Worm (Caenorhabditis elegans) whole organism, late embryonic: ENCODE measurements around the gene Y50E8A.2.
"Not testable (repeated sequence)": the region's sequence is repeated elsewhere in the genome, so short reads cannot be mapped to it uniquely, and the experiment has no call there.

ENCODE experiments used
- F13H6.1 ChIP-seq: sonication (generic microtip); optimal IDR thresholded peaks from 2 replicates; lab custom pipeline; 2016; ENCODE audit warnings: missing genetic modification characterization, missing compliant biosample characterization
- T23F11.4 ChIP-seq: fragments of 200-800 bp; sonication (Bioruptor generic); optimal IDR thresholded peaks from 2 replicates; lab custom pipeline; 2018; ENCODE audit warnings: mild to moderate bottlenecking, missing genetic modification characterization, missing compliant biosample characterization
- Y22D7AL.16 ChIP-seq: sonication (generic microtip); optimal IDR thresholded peaks from 2 replicates; lab custom pipeline; 2016; ENCODE audit warnings: missing genetic modification characterization, missing compliant biosample characterization
- ama-1 ChIP-seq: fragments of 150-350 bp; optimal IDR thresholded peaks from 2 replicates; lab custom pipeline; 2014
- ceh-2 ChIP-seq: sonication (generic microtip); optimal IDR thresholded peaks from 2 replicates; lab custom pipeline; 2016; ENCODE audit warnings: missing genotype, missing genetic modification characterization, missing compliant biosample characterization
- ceh-22 ChIP-seq: sonication (generic microtip); optimal IDR thresholded peaks from 2 replicates; lab custom pipeline; 2017; ENCODE audit warnings: missing biosample characterization, missing genetic modification characterization
- ceh-45 ChIP-seq: fragments of 200-800 bp; sonication (Bioruptor generic); IDR thresholded peaks from 2 replicates; pipeline ENCODE4 v1.3.6; 2022; ENCODE audit warnings: missing genetic modification reagents, missing genetic modification characterization, missing compliant biosample characterization
- ceh-6 ChIP-seq: fragments of 200-800 bp; sonication (Bioruptor generic); optimal IDR thresholded peaks from 2 replicates; lab custom pipeline; 2018; ENCODE audit warnings: mild to moderate bottlenecking, missing genetic modification characterization, missing compliant biosample characterization
- elt-2 ChIP-seq: sonication (generic microtip); optimal IDR thresholded peaks from 2 replicates; lab custom pipeline; 2016; ENCODE audit warnings: missing genetic modification reagents, missing genetic modification characterization, missing compliant biosample characterization
- elt-4 ChIP-seq: sonication (generic microtip); optimal IDR thresholded peaks from 2 replicates; lab custom pipeline; 2016; ENCODE audit warnings: missing genetic modification characterization, missing compliant biosample characterization
- ets-4 ChIP-seq: sonication (generic microtip); optimal IDR thresholded peaks from 2 replicates; lab custom pipeline; 2016; ENCODE audit warnings: missing genetic modification characterization, missing compliant biosample characterization
- eyg-1 ChIP-seq: sonication (generic microtip); optimal IDR thresholded peaks from 2 replicates; lab custom pipeline; 2016; ENCODE audit warnings: missing genotype, missing genetic modification characterization, missing compliant biosample characterization
- fkh-10 ChIP-seq: fragments of 150-350 bp; optimal IDR thresholded peaks from 2 replicates; lab custom pipeline; 2014; ENCODE audit warnings: missing biosample characterization, missing genetic modification reagents, missing genetic modification characterization
- hlh-15 ChIP-seq: sonication (generic microtip); optimal IDR thresholded peaks from 2 replicates; lab custom pipeline; 2016; ENCODE audit warnings: missing genetic modification characterization, missing compliant biosample characterization
- hlh-30 ChIP-seq: sonication (generic microtip); optimal IDR thresholded peaks from 2 replicates; lab custom pipeline; 2017; ENCODE audit warnings: antibody characterized with exemption, missing genetic modification characterization, missing compliant biosample characterization; ENCODE audit not compliant: insufficient read depth
- hlh-6 ChIP-seq: sonication (generic microtip); optimal IDR thresholded peaks from 2 replicates; lab custom pipeline; 2016; ENCODE audit warnings: missing genotype, missing genetic modification characterization, missing compliant biosample characterization
- hlh-8 ChIP-seq: sonication (generic microtip); optimal IDR thresholded peaks from 2 replicates; lab custom pipeline; 2016; ENCODE audit warnings: missing genotype, missing genetic modification characterization, missing compliant biosample characterization
- madf-2 ChIP-seq: sonication (generic microtip); optimal IDR thresholded peaks from 2 replicates; lab custom pipeline; 2017; ENCODE audit warnings: missing genetic modification characterization, missing compliant biosample characterization
- pag-3 ChIP-seq: sonication (generic microtip); optimal IDR thresholded peaks from 2 replicates; lab custom pipeline; 2016; ENCODE audit warnings: missing compliant biosample characterization, missing genetic modification characterization, borderline replicate concordance
- pat-9 ChIP-seq: fragments of 200-800 bp; sonication (Bioruptor generic); optimal IDR thresholded peaks from 2 replicates; lab custom pipeline; 2018; ENCODE audit warnings: mild to moderate bottlenecking, missing genetic modification characterization, moderate library complexity, missing compliant biosample characterization
- pha-2 ChIP-seq: sonication (generic microtip); optimal IDR thresholded peaks from 2 replicates; lab custom pipeline; 2017; ENCODE audit warnings: mild to moderate bottlenecking, missing genetic modification characterization, missing compliant biosample characterization
- ref-2 ChIP-seq: sonication (generic microtip); optimal IDR thresholded peaks from 2 replicates; lab custom pipeline; 2016; ENCODE audit warnings: missing genetic modification characterization, missing compliant biosample characterization
- rnt-1 ChIP-seq: sonication (generic microtip); optimal IDR thresholded peaks from 2 replicates; lab custom pipeline; 2016; ENCODE audit warnings: missing genetic modification characterization, missing compliant biosample characterization
- sox-2 ChIP-seq: fragments of 200-800 bp; sonication (Bioruptor generic); IDR thresholded peaks from 2 replicates; pipeline ENCODE4 v1.3.6; 2022; ENCODE audit warnings: missing genetic modification reagents, missing genetic modification characterization, missing compliant biosample characterization
- syd-9 ChIP-seq: sonication (generic microtip); optimal IDR thresholded peaks from 2 replicates; lab custom pipeline; 2016; ENCODE audit warnings: mild to moderate bottlenecking, missing genetic modification characterization, moderate library complexity, missing compliant biosample characterization
- unc-3 ChIP-seq, 2 experiments: fragments of 200-800 bp in 1 of 2; sonication (Bioruptor generic) in 1 of 2; sonication (generic microtip) in 1 of 2; conservative IDR thresholded peaks in 1 of 2; optimal IDR thresholded peaks in 1 of 2; 2 replicates each; pipeline versions ENCODE4 v1.3.6 to Lab custom; 2016 to 2022; ENCODE audit warnings: missing compliant biosample characterization in 2 of 2, missing genetic modification characterization in 2 of 2, missing genetic modification reagents in 1 of 2
- unc-42 ChIP-seq: sonication (generic microtip); optimal IDR thresholded peaks from 2 replicates; lab custom pipeline; 2016; ENCODE audit warnings: missing genotype, missing genetic modification characterization, missing compliant biosample characterization
- ztf-16 ChIP-seq: sonication (generic microtip); optimal IDR thresholded peaks from 2 replicates; lab custom pipeline; 2017; ENCODE audit warnings: missing genetic modification characterization, missing compliant biosample characterization

Gene Y50E8A.2

DNA sequence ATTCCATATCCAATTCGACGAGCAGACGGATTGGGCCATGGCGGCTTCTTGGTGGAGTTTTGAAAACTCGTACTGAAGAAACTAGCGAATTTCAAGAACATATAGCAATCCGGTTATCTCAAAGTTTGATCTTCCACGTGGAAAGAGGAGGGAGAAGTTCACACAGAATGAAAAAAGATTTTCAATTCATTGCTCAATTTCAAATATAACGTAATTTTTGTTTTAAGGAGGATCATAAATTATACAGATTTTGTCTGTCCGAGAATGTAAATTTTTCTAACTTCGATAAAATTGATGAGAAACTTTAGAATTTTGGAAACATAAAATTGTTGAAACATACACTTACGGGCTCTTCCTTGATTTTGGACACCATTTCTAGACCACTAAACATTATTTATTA, at the start of gene Y50E8A.2:
Gene Y50E8A.2 (minus strand): TSS at position 101 of the 400 bp plus-strand sequence.
- TF ChIP-seq rnt-1 (no peak), elt-4 (tag; lab: Kevin White, UChicago) (no peak), pat-9 (no peak), Y22D7AL.16 (tag; lab: Kevin White, UChicago) (no peak), hlh-6 (tag; lab: Kevin White, UChicago) (no peak), ama-1 (lab: Kevin White, UChicago) (no peak), ceh-2 (no peak), madf-2 (no peak), fkh-10 (GFP tag; lab: Kevin White, UChicago) (no peak), eyg-1 (tag; lab: Kevin White, UChicago) (no peak)

DNA sequence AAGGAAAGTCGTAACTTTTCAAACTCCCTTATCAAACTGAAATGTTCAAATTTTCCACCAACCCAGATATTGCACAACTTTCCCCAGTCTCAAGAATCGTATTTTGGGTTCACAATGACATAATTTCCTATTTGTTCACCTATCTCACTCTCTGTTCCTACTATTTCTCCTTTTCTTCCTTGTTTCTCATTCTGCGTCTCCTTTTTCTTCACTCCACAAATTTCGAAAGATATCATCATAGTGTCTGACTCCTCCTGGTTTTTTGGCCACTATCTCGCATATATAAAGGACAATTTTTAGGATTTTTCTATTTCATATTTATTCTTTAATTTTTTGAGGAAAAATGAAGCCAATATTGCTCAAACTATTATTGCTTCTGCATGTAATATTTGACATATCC, 44.4 kb upstream of the Y50E8A.2 start, which contains the start of gene haf-7:
Gene haf-7 (plus strand): TSS at position 211 of the 400 bp plus-strand sequence.
- no peak for TF ChIP-seq ref-2 (tag; lab: Kevin White, UChicago)
- no peak for TF ChIP-seq ztf-16 (tag; lab: Kevin White, UChicago)
- peak; percentile 14 for TF ChIP-seq elt-2 (tag; lab: Kevin White, UChicago)
- no peak for TF ChIP-seq hlh-8 (tag; lab: Kevin White, UChicago)

DNA sequence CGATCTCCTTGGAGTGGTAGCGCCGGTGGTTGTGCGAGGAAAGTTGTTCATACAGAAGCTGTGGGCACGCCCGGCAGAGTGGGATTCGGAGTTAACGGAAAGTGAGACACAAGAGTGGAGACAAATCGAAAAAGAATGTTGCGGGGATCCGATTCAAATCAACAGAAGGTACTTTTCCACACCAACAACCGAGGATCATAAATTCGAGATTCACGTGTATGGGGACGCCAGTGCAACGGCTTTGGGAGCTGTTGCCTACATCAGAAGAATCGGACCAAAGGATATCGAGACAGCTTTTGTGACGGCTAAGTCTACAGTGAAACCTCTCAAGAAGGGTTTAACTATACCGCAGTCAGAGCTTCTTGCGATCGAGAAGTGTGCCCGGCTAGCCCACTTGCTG, 34.9 kb upstream of the Y50E8A.2 start:
- TF ChIP-seq madf-2, result no peak
- no peak for TF ChIP-seq ceh-22 (tag; lab: Kevin White, UChicago)
- no peak for TF ChIP-seq elt-2 (tag; lab: Kevin White, UChicago)
- no peak for TF ChIP-seq ceh-6 (GFP tag; lab: Kevin White, UChicago)
- TF ChIP-seq pag-3, result no peak
- TF ChIP-seq hlh-6 (tag; lab: Kevin White, UChicago), result no peak
- no peak for TF ChIP-seq hlh-30 (tag; lab: Kevin White, UChicago)
- no peak for TF ChIP-seq ceh-45 (GFP tag; lab: Robert Waterston, UW)
- no peak for TF ChIP-seq unc-42 (tag; lab: Kevin White, UChicago)
- TF ChIP-seq, all 69 proteins: peak for 0

DNA sequence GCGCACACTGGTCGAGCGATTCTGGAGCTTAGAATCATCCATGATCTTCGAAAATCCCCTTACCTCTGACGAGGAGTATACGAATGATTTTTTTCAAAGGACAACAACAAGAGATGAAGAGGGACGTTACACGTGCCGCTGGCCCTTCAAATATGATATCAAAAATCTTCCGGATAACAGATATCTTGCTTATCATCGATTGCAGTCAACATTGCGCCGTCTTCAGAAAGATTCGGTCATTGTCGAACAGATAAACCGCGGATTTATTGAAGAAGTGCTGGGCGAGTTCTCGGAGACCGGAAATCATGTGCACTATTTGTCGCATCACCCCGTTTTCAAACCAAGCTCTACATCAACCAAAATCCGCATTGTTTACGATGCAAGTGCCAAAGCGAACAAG, 33.9 kb upstream of the Y50E8A.2 start:
- no peak for TF ChIP-seq ceh-22 (tag; lab: Kevin White, UChicago)
- no peak for TF ChIP-seq Y22D7AL.16 (tag; lab: Kevin White, UChicago)
- no peak for TF ChIP-seq pat-9

DNA sequence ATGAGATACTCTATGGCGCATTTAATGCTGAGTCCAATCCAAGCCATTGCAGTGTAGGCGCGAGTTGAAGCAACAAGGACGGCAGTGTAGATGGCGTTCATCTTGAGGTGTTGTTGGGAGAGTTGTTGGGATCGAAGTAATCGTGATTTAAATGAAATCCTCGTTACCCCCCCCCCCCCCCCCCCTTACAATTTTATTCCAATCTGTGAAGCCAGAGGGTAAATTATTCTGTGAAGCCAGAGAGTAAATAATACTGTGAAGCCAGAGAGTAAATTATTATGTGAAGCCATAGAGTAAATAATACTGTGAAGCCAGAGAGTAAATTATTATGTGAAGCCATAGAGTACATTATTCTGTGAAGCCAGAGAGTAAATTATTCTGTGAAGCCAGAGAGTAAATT, 21.7 kb upstream of the Y50E8A.2 start, which contains the start of gene nspa-10:
Gene nspa-10 (minus strand): TSS at position 101 of the 400 bp plus-strand sequence.
- TF ChIP-seq F13H6.1; hlh-15 (tag; lab: Kevin White, UChicago); pat-9: not testable (repeated sequence)
- TF ChIP-seq, all 69 proteins: peak for 0; not testable (repeated sequence) for 69

DNA sequence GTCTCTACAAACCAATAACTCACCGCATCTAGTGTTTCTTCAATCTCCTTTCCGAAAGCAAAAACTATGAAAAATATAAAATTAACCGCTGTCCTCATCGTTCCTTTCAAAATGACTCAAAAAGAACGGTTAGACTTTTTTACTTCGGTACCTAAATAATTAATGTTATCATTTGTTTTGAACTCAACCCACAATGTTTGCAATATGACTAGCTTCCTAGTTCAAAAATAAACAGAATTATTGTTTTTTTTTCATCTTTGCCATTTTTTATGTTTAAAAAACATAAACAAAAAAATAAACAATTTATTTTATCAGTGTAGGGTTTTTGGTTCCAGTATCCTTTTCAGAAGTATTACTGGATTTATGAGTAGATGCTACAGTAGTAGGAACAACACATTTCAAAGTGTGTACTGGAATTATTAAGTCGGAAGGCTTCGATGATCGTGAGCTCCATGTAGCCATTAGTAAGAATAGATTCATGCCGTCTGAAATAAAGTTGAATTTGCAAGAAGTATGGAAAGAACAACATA, 20.0 kb upstream of the Y50E8A.2 start, which contains the start of the genes lipl-8 and Y50E8A.22:
Gene lipl-8 (minus strand): TSS at position 101 of the 530 bp plus-strand sequence.
Gene Y50E8A.22 (minus strand): TSS at position 480 of the 530 bp plus-strand sequence.
- no peak for TF ChIP-seq ceh-45 (GFP tag; lab: Robert Waterston, UW)
- TF ChIP-seq pha-2, result no peak

DNA sequence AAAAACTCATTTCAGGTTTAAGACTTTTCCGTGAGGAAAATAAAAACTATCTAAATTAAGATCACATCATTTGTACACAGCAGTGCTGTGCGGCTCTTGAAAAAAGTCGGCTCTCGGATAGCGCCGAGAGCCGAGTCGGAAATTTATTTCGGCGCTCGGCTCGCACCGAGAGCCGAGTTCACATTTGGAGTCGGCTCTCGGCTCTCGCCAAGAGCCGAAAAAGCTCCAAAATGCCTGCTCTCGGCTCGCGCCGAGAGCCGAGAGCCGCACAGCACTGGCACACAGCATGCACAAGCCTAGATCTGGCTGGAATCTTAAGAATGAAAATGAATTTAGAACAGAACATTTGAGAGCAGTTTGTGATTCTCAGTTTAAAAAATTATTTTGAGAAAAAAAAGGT, 18.3 kb upstream of the Y50E8A.2 start:
- TF ChIP-seq sox-2 (GFP tag; lab: Robert Waterston, UW), result no peak
- no peak for TF ChIP-seq syd-9
- TF ChIP-seq unc-3 (GFP tag; conservative IDR thresholded peaks at IDR 0.05; lab: Robert Waterston, UW), result no peak
- TF ChIP-seq unc-3 (tag; optimal IDR thresholded peaks at IDR 0.05; lab: Kevin White, UChicago), result no peak
- TF ChIP-seq ets-4, result no peak
- TF ChIP-seq elt-4 (tag; lab: Kevin White, UChicago), result no peak
- TF ChIP-seq ama-1 (lab: Kevin White, UChicago), result no peak
- TF ChIP-seq pat-9, result no peak
- no peak for TF ChIP-seq T23F11.4
